5 worm cellular contexts compared by ENCODE assay signal in genomic region chrX:6742891-6743290, ce11.
TF ChIP-seq lines count a peak whose summit lies in the region.

No protein-coding gene starts in this region.

TF ChIP-seq in whole organism, L1 larva, 84 proteins besides CTCF, POLR2A, EP300 and RAD21 (continued from another document and continues in another):
- TF ChIP-seq fkh-4 (tag; optimal IDR thresholded peaks at IDR 0.05; lab: Kevin White, UChicago; ENCODE audit: borderline replicate concordance) = no peak
- no peak for TF ChIP-seq alr-1 (tag; optimal IDR thresholded peaks at IDR 0.05; lab: Kevin White, UChicago; ENCODE audit: borderline replicate concordance)
- TF ChIP-seq C16A3.4 (tag; optimal IDR thresholded peaks at IDR 0.05; lab: Kevin White, UChicago) = peak; percentile 34
- TF ChIP-seq hpl-2 (GFP tag; optimal IDR thresholded peaks at IDR 0.05; lab: Kevin White, UChicago) = no peak
- peak; percentile 23 for TF ChIP-seq aha-1 (tag; optimal IDR thresholded peaks at IDR 0.05; lab: Kevin White, UChicago)
- peak; percentile 24 for TF ChIP-seq nhr-77 (tag; optimal IDR thresholded peaks at IDR 0.05; lab: Kevin White, UChicago)
- TF ChIP-seq mef-2 (tag; optimal IDR thresholded peaks at IDR 0.05; lab: Kevin White, UChicago) = no peak
- TF ChIP-seq skn-1 (tag; optimal IDR thresholded peaks at IDR 0.05; lab: Kevin White, UChicago) = peak; percentile 72
- TF ChIP-seq tlp-1 (tag; optimal IDR thresholded peaks at IDR 0.05; lab: Kevin White, UChicago) = no peak
- TF ChIP-seq grh-1 (GFP tag; IDR thresholded peaks at IDR 0.05; lab: Robert Waterston, UW) = peak; percentile 64
- peak; percentile 13 for TF ChIP-seq dsc-1 (tag; optimal IDR thresholded peaks at IDR 0.05; lab: Kevin White, UChicago)
- peak; percentile 38 to 42 for TF ChIP-seq efl-1 (optimal IDR thresholded peaks at IDR 0.05; lab: Kevin White, UChicago)
- peak; percentile 14 to 95 for TF ChIP-seq efl-1 (GFP tag; optimal IDR thresholded peaks at IDR 0.05 in 1 of 2; lab: Kevin White, UChicago)
- TF ChIP-seq ets-5 (GFP tag; IDR thresholded peaks at IDR 0.05; lab: Robert Waterston, UW) = no peak
- TF ChIP-seq blmp-1 (tag; optimal IDR thresholded peaks at IDR 0.05; lab: Kevin White, UChicago) = peak; percentile 85
- peak; percentile 88 for TF ChIP-seq snu-23 (GFP tag; optimal IDR thresholded peaks at IDR 0.05; lab: Kevin White, UChicago)
- peak; percentile 46 for TF ChIP-seq lin-13 (GFP tag; optimal IDR thresholded peaks at IDR 0.05; lab: Kevin White, UChicago)
- peak; percentile 66; the same call in 1 of the 2 replicates for TF ChIP-seq ceh-88 (GFP tag; IDR thresholded peaks at IDR 0.05; lab: Robert Waterston, UW)
- no peak for TF ChIP-seq egl-13 (tag; optimal IDR thresholded peaks at IDR 0.05; lab: Kevin White, UChicago)
- peak; percentile 97 for TF ChIP-seq ama-1 (optimal IDR thresholded peaks at IDR 0.05; lab: Kevin White, UChicago)
- TF ChIP-seq hlh-4 (tag; optimal IDR thresholded peaks at IDR 0.05; lab: Kevin White, UChicago) = no peak
- peak; percentile 48 for TF ChIP-seq C04F5.9 (tag; optimal IDR thresholded peaks at IDR 0.05; lab: Kevin White, UChicago)
- peak; percentile 77 for TF ChIP-seq nhr-47 (tag; optimal IDR thresholded peaks at IDR 0.05; lab: Kevin White, UChicago)
- TF ChIP-seq tbx-2 (tag; optimal IDR thresholded peaks at IDR 0.05; lab: Kevin White, UChicago) = peak; percentile 70
- no peak for TF ChIP-seq unc-62 (GFP tag; optimal IDR thresholded peaks at IDR 0.05; lab: Kevin White, UChicago)
- TF ChIP-seq mab-9 (GFP tag; IDR thresholded peaks at IDR 0.05; lab: Robert Waterston, UW) = no peak; the same call in 1 of the 2 replicates

TF ChIP-seq in whole organism, L2 larva, 48 proteins besides CTCF, POLR2A, EP300 and RAD21 (continued from another document and continues in another):
- TF ChIP-seq lin-39 (tag; optimal IDR thresholded peaks at IDR 0.05; lab: Kevin White, UChicago) = no peak
- TF ChIP-seq ztf-4 (tag; optimal IDR thresholded peaks at IDR 0.05; lab: Kevin White, UChicago) = peak; percentile 73
- TF ChIP-seq unc-39 (tag; optimal IDR thresholded peaks at IDR 0.05; lab: Kevin White, UChicago) = no peak
- peak in 1 of 2 experiments; percentile 72 for TF ChIP-seq lsy-2 (tag; optimal IDR thresholded peaks at IDR 0.05; lab: Kevin White, UChicago)
- no peak for TF ChIP-seq lin-11 (tag; optimal IDR thresholded peaks at IDR 0.05; lab: Kevin White, UChicago)
- TF ChIP-seq ZK546.5 (tag; optimal IDR thresholded peaks at IDR 0.05; lab: Kevin White, UChicago) = no peak
- TF ChIP-seq nhr-12 (tag; optimal IDR thresholded peaks at IDR 0.05; lab: Kevin White, UChicago) = no peak
- TF ChIP-seq egl-27 (tag; optimal IDR thresholded peaks at IDR 0.05; lab: Kevin White, UChicago) = peak; percentile 71
- peak; percentile 80 for TF ChIP-seq crh-2 (tag; optimal IDR thresholded peaks at IDR 0.05; lab: Kevin White, UChicago)
- no peak for TF ChIP-seq nhr-237 (tag; optimal IDR thresholded peaks at IDR 0.05; lab: Kevin White, UChicago)
- no peak for TF ChIP-seq mbf-1 (tag; optimal IDR thresholded peaks at IDR 0.05; lab: Kevin White, UChicago)
- TF ChIP-seq C34F6.9 (tag; optimal IDR thresholded peaks at IDR 0.05; lab: Kevin White, UChicago) = peak; percentile 57
- peak; percentile 91 for TF ChIP-seq ama-1 (optimal IDR thresholded peaks at IDR 0.05; lab: Kevin White, UChicago)
- TF ChIP-seq Y55F3AM.14 (GFP tag; optimal IDR thresholded peaks at IDR 0.05; lab: Kevin White, UChicago) = no peak
- no peak for TF ChIP-seq elt-1 (tag; optimal IDR thresholded peaks at IDR 0.05; lab: Kevin White, UChicago)
- TF ChIP-seq ceh-82 (tag; optimal IDR thresholded peaks at IDR 0.05; lab: Kevin White, UChicago) = no peak
- peak; percentile 82 for TF ChIP-seq nhr-6 (tag; optimal IDR thresholded peaks at IDR 0.05; lab: Kevin White, UChicago)
- peak; percentile 95 for TF ChIP-seq sma-9 (GFP tag; optimal IDR thresholded peaks at IDR 0.05; lab: Kevin White, UChicago)
- TF ChIP-seq sma-9 (tag; optimal IDR thresholded peaks at IDR 0.05; lab: Kevin White, UChicago) = no peak
- peak; percentile 86 for TF ChIP-seq sem-4 (tag; optimal IDR thresholded peaks at IDR 0.05; lab: Kevin White, UChicago)
- no peak for TF ChIP-seq nhr-11 (tag; optimal IDR thresholded peaks at IDR 0.05; lab: Kevin White, UChicago)
- no peak for TF ChIP-seq nhr-77 (tag; optimal IDR thresholded peaks at IDR 0.05; lab: Kevin White, UChicago)
- peak; percentile 77 for TF ChIP-seq fos-1 (tag; optimal IDR thresholded peaks at IDR 0.05; lab: Kevin White, UChicago)
- TF ChIP-seq zag-1 (tag; optimal IDR thresholded peaks at IDR 0.05; lab: Kevin White, UChicago) = no peak
- TF ChIP-seq peb-1 (tag; optimal IDR thresholded peaks at IDR 0.05; lab: Kevin White, UChicago) = no peak
- TF ChIP-seq elt-3 (tag; optimal IDR thresholded peaks at IDR 0.05; lab: Kevin White, UChicago) = no peak
- TF ChIP-seq nhr-129 (tag; optimal IDR thresholded peaks at IDR 0.05; lab: Kevin White, UChicago) = peak; percentile 99
- TF ChIP-seq mab-5 (tag; optimal IDR thresholded peaks at IDR 0.05; lab: Kevin White, UChicago) = no peak
- no peak for TF ChIP-seq dmd-4 (tag; optimal IDR thresholded peaks at IDR 0.05; lab: Kevin White, UChicago)

TF ChIP-seq in whole organism, L3 larva, 47 proteins besides CTCF, POLR2A, EP300 and RAD21 (continued from another document):
- TF ChIP-seq mml-1 (tag; optimal IDR thresholded peaks at IDR 0.05; lab: Kevin White, UChicago) (peak; percentile 86), elt-2 (tag; optimal IDR thresholded peaks at IDR 0.05; lab: Kevin White, UChicago) (peak; percentile 61), pha-4 (tag; optimal IDR thresholded peaks at IDR 0.05; lab: Kevin White, UChicago) (peak; percentile 75), ama-1 (optimal IDR thresholded peaks at IDR 0.05; lab: Kevin White, UChicago) (peak; percentile 74)
TF ChIP-seq in whole organism, L3 larva: peak in this region for 12.

TF ChIP-seq in whole organism, L4 larva, 104 proteins besides CTCF, POLR2A, EP300 and RAD21 (continued from another document):
- TF ChIP-seq aha-1 (tag; lab: Kevin White, UChicago) = peak; percentile 17
- TF ChIP-seq nhr-25 (tag; optimal IDR thresholded peaks at IDR 0.05; lab: Kevin White, UChicago; ENCODE audit: borderline replicate concordance, insufficient read depth) = no peak
- peak; percentile 86 for TF ChIP-seq hlh-30 (tag; optimal IDR thresholded peaks at IDR 0.05; lab: Kevin White, UChicago; ENCODE audit: insufficient read depth)
- peak; percentile 82 for TF ChIP-seq hlh-11 (tag; optimal IDR thresholded peaks at IDR 0.05; lab: Kevin White, UChicago)
- 0 out of 2 replicates have a peak, but pooled peaks have one; percentile 34 for TF ChIP-seq pha-4 (GFP tag; IDR thresholded peaks at IDR 0.05; lab: Robert Waterston, UW)
- TF ChIP-seq pha-4 (tag; optimal IDR thresholded peaks at IDR 0.05; lab: Kevin White, UChicago) = no peak
- TF ChIP-seq jun-1 (tag; optimal IDR thresholded peaks at IDR 0.05; lab: Kevin White, UChicago) = peak; percentile 23
- TF ChIP-seq mdl-1 (tag; optimal IDR thresholded peaks at IDR 0.05; lab: Kevin White, UChicago) = peak in 1 of 2 experiments; percentile 100
- TF ChIP-seq Y75B8A.6 (GFP tag; IDR thresholded peaks at IDR 0.05; lab: Robert Waterston, UW) = peak; percentile 4; the same call in 1 of the 2 replicates
- peak; percentile 27; the same call in 1 of the 2 replicates for TF ChIP-seq php-3 (GFP tag; IDR thresholded peaks at IDR 0.05; lab: Robert Waterston, UW)
- peak; percentile 31 for TF ChIP-seq nhr-48 (tag; optimal IDR thresholded peaks at IDR 0.05; lab: Kevin White, UChicago)
- no peak for TF ChIP-seq nhr-102 (tag; optimal IDR thresholded peaks at IDR 0.05; lab: Kevin White, UChicago)
- peak; percentile 82 for TF ChIP-seq dve-1 (tag; optimal IDR thresholded peaks at IDR 0.05; lab: Kevin White, UChicago; ENCODE audit: insufficient read depth)
- TF ChIP-seq mxl-2 (GFP tag; conservative IDR thresholded peaks at IDR 0.05; lab: Robert Waterston, UW) = peak; percentile 95
- TF ChIP-seq lsy-2 (tag; optimal IDR thresholded peaks at IDR 0.05; lab: Kevin White, UChicago) = peak; percentile 43 to 67
- no peak for TF ChIP-seq arid-1 (GFP tag; conservative IDR thresholded peaks at IDR 0.05; lab: Robert Waterston, UW)
- TF ChIP-seq unc-62 (GFP tag; optimal IDR thresholded peaks at IDR 0.05 in 1 of 2; lab: Kevin White, UChicago) = peak in 1 of 2 experiments; percentile 98
- no peak for TF ChIP-seq unc-62 (tag; optimal IDR thresholded peaks at IDR 0.05; lab: Kevin White, UChicago)
- no peak for TF ChIP-seq ctbp-1 (GFP tag; IDR thresholded peaks at IDR 0.05; lab: Robert Waterston, UW)
- TF ChIP-seq duxl-1 (tag; optimal IDR thresholded peaks at IDR 0.05; lab: Kevin White, UChicago; ENCODE audit: poor library complexity) = peak; percentile 24
- peak; percentile 91 for TF ChIP-seq dmd-6 (GFP tag; IDR thresholded peaks at IDR 0.05; lab: Robert Waterston, UW)
- TF ChIP-seq mdt-29 (GFP tag; IDR thresholded peaks at IDR 0.05; lab: Robert Waterston, UW) = 0 out of 2 replicates have a peak, but pooled peaks have one; percentile 4
- no peak for TF ChIP-seq snpc-4 (tag; optimal IDR thresholded peaks at IDR 0.05; lab: Kevin White, UChicago)

TF ChIP-seq in whole organism, young adult, 124 proteins besides CTCF, POLR2A, EP300 and RAD21 (continued from another document):
- TF ChIP-seq C06A6.2 (GFP tag; conservative IDR thresholded peaks at IDR 0.05; lab: Robert Waterston, UW) (peak; percentile 60; the same call in 1 of the 2 replicates), ztf-28 (GFP tag; IDR thresholded peaks at IDR 0.05; lab: Robert Waterston, UW) (no peak), attf-6 (GFP tag; IDR thresholded peaks at IDR 0.05; lab: Robert Waterston, UW) (no peak), egl-44 (GFP tag; IDR thresholded peaks at IDR 0.05; lab: Robert Waterston, UW) (no peak), lin-40 (tag; optimal IDR thresholded peaks at IDR 0.05; lab: Kevin White, UChicago) (no peak), aptf-3 (GFP tag; IDR thresholded peaks at IDR 0.05; lab: Robert Waterston, UW) (no peak), tbp1 (GFP tag; optimal IDR thresholded peaks at IDR 0.05; lab: Kevin White, UChicago) (no peak), mes-4 (tag; optimal IDR thresholded peaks at IDR 0.05; lab: Kevin White, UChicago) (no peak), Y79H2A.3 (GFP tag; conservative IDR thresholded peaks at IDR 0.05; lab: Robert Waterston, UW) (no peak), hsf-1 (GFP tag; IDR thresholded peaks at IDR 0.05; lab: Robert Waterston, UW) (no peak), lsl-1 (GFP tag; optimal IDR thresholded peaks at IDR 0.05; lab: Kevin White, UChicago) (no peak), lsy-27 (tag; optimal IDR thresholded peaks at IDR 0.05; lab: Kevin White, UChicago; ENCODE audit: borderline replicate concordance, insufficient read depth) (no peak), Y67H2A.10 (GFP tag; conservative IDR thresholded peaks at IDR 0.05; lab: Robert Waterston, UW) (no peak), nhr-120 (GFP tag; IDR thresholded peaks at IDR 0.05; lab: Robert Waterston, UW) (no peak), madf-6 (GFP tag; IDR thresholded peaks at IDR 0.05; lab: Robert Waterston, UW) (no peak), snpc-4 (GFP tag; optimal IDR thresholded peaks at IDR 0.05; lab: Kevin White, UChicago) (no peak), snpc-4 (tag; optimal IDR thresholded peaks at IDR 0.05; lab: Kevin White, UChicago) (no peak), ztf-22 (GFP tag; optimal IDR thresholded peaks at IDR 0.05; lab: Kevin White, UChicago) (no peak), zfh-2 (GFP tag; conservative IDR thresholded peaks at IDR 0.05; lab: Robert Waterston, UW) (no peak), cebp-1 (GFP tag; IDR thresholded peaks at IDR 0.05; lab: Robert Waterston, UW) (no peak), cebp-1 (tag; optimal IDR thresholded peaks at IDR 0.05; lab: Kevin White, UChicago) (peak; percentile 21), D2030.7 (GFP tag; IDR thresholded peaks at IDR 0.05; lab: Robert Waterston, UW) (no peak), dpff-1 (tag; optimal IDR thresholded peaks at IDR 0.05; lab: Kevin White, UChicago) (no peak), nfya-1 (tag; optimal IDR thresholded peaks at IDR 0.05; lab: Kevin White, UChicago; ENCODE audit: borderline replicate concordance, insufficient read depth) (no peak), pbrm-1 (GFP tag; IDR thresholded peaks at IDR 0.05; lab: Robert Waterston, UW) (no peak), akir-1 (GFP tag; optimal IDR thresholded peaks at IDR 0.05; lab: Kevin White, UChicago) (no peak), ceh-27 (GFP tag; optimal IDR thresholded peaks at IDR 0.05; lab: Kevin White, UChicago) (no peak), lin-35 (GFP tag; optimal IDR thresholded peaks at IDR 0.05; lab: Kevin White, UChicago) (peak in 1 of 3 experiments; percentile 17), lag-1 (GFP tag; IDR thresholded peaks at IDR 0.05; lab: Robert Waterston, UW) (no peak), hmg-20 (GFP tag; IDR thresholded peaks at IDR 0.05; lab: Robert Waterston, UW) (no peak), zim-3 (tag; optimal IDR thresholded peaks at IDR 0.05; lab: Kevin White, UChicago) (no peak), ama-1 (optimal IDR thresholded peaks at IDR 0.05; lab: Kevin White, UChicago) (peak; percentile 88), ama-1 (GFP tag; optimal IDR thresholded peaks at IDR 0.05; lab: Kevin White, UChicago) (no peak), pha-4 (tag; optimal IDR thresholded peaks at IDR 0.05; lab: Kevin White, UChicago) (peak; percentile 85), C17E4.6 (GFP tag; IDR thresholded peaks at IDR 0.05; lab: Robert Waterston, UW) (no peak), xnd-1 (tag; optimal IDR thresholded peaks at IDR 0.05; lab: Kevin White, UChicago) (no peak), madf-10 (tag; optimal IDR thresholded peaks at IDR 0.05; lab: Kevin White, UChicago) (peak; percentile 25), bed-2 (GFP tag; IDR thresholded peaks at IDR 0.05; lab: Robert Waterston, UW) (no peak), hmg-1.2 (GFP tag; IDR thresholded peaks at IDR 0.05; lab: Robert Waterston, UW) (peak; percentile 14; the same call in 1 of the 2 replicates), tlf-1 (GFP tag; optimal IDR thresholded peaks at IDR 0.05; lab: Kevin White, UChicago) (no peak), repo-1 (tag; optimal IDR thresholded peaks at IDR 0.05; lab: Kevin White, UChicago) (no peak), F22D6.2 (tag; optimal IDR thresholded peaks at IDR 0.05; lab: Kevin White, UChicago) (no peak), him-1 (tag; optimal IDR thresholded peaks at IDR 0.05; lab: Kevin White, UChicago) (no peak)
